Fruit fly (Drosophila melanogaster) S2 (cell line): ENCODE measurements around the gene CG5011.

Experiments
- CG8478 ChIP-seq: fragments of >200 bp; optimal IDR thresholded peaks from 2 replicates; lab custom pipeline; 2018
- CTCF ChIP-seq, 2 experiments: fragments of >200 bp; optimal IDR thresholded peaks; 2 replicates each; lab custom pipeline; 2018

DNA sequence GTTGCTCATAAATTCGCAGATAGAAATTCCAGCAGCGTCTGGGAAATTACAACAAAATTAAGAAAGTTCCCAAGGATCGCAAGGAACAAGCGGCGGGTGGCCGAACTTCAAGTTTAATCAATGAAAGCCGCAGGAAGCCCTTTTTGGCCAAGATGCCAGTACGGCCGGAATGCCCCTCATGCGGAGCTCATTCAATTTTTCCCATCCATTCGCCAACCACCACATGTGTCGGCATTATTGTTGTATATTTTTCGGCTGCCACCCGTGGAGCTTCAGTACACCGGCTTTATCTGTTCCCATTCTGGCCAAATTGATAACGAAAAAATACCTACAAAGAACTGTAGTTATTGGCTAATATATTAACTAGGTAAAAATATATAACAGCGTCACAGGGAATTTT lies 11.1 kb downstream of the CG5011 start:
- TF ChIP-seq CTCF (optimal IDR thresholded peaks at IDR 0.05; lab: Kevin White, UChicago) = no peak
- no peak for TF ChIP-seq CG8478 (lab: Kevin White, UChicago)
